Worm (Caenorhabditis elegans): Measurements from ENCODE around the gene pqn-57.

The pqn-57 gene

DNA sequence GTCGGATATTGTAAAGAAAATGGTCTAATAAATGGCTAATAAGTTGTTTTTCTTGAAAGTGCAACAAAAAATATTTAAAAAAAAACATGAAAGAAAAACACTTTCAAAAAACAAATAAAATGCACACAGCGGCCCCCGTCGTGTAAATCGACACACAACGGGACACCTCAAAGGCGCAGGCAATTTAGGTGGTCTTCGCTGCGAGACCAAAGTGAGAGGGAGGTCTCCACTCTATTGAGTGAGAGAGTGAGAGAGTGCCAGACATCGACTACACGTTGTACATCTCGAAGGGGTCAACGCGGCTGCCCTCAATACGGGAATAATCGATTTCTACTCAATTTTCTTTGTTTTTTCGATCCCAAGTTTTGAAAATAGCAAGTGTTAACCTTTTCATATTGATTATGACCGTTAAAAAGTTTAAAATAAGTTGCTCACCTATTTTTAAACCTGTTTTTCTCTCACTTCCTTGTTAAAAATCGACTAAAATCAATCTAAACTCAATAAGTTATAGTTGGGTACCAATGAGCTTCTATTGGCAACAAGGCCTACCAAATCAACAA, 34.0 kb downstream of the pqn-57 start, which contains the start of gene sec-16A.2 (continued):
- TF ChIP-seq sox-4 (tag; optimal IDR thresholded peaks at IDR 0.05) (no peak), rnt-1 (tag; optimal IDR thresholded peaks at IDR 0.05) (peak; percentile 35), ceh-34 (tag; optimal IDR thresholded peaks at IDR 0.05) (peak; percentile 82), hlh-15 (tag; optimal IDR thresholded peaks at IDR 0.05) (no peak), ceh-14 (tag; optimal IDR thresholded peaks at IDR 0.05) (no peak), che-1 (tag; optimal IDR thresholded peaks at IDR 0.05) (no peak), mec-3 (tag; optimal IDR thresholded peaks at IDR 0.05; ENCODE audit: borderline replicate concordance) (no peak), syd-9 (tag; optimal IDR thresholded peaks at IDR 0.05) (no peak), pha-2 (tag; optimal IDR thresholded peaks at IDR 0.05) (no peak), ref-2 (tag; optimal IDR thresholded peaks at IDR 0.05) (peak; percentile 77), Y22D7AL.16 (tag; optimal IDR thresholded peaks at IDR 0.05) (no peak), nfya-1 (tag; optimal IDR thresholded peaks at IDR 0.05) (peak; percentile 69), fax-1 (tag; optimal IDR thresholded peaks at IDR 0.05) (no peak), pha-4 (tag; optimal IDR thresholded peaks at IDR 0.05) (no peak), elt-2 (tag; optimal IDR thresholded peaks at IDR 0.05) (no peak), C08G9.2 (tag; optimal IDR thresholded peaks at IDR 0.05) (no peak), dve-1 (tag; optimal IDR thresholded peaks at IDR 0.05) (peak; percentile 18), npax-4 (tag; optimal IDR thresholded peaks at IDR 0.05) (no peak), K02D7.2 (tag; optimal IDR thresholded peaks at IDR 0.05) (no peak), ttx-3 (tag; optimal IDR thresholded peaks at IDR 0.05) (no peak), ceh-2 (tag; optimal IDR thresholded peaks at IDR 0.05) (peak; percentile 1), ceh-48 (tag; optimal IDR thresholded peaks at IDR 0.05) (peak; percentile 16), ahr-1 (tag; optimal IDR thresholded peaks at IDR 0.05) (no peak), nhr-11 (tag; optimal IDR thresholded peaks at IDR 0.05) (no peak), K09A11.1 (tag; optimal IDR thresholded peaks at IDR 0.05; ENCODE audit: insufficient read depth) (no peak), pros-1 (tag; optimal IDR thresholded peaks at IDR 0.05) (peak; percentile 36), ama-1 (optimal IDR thresholded peaks at IDR 0.05) (no peak), tbx-7 (tag; optimal IDR thresholded peaks at IDR 0.05) (no peak), ceh-18 (tag; optimal IDR thresholded peaks at IDR 0.05) (peak; percentile 55), elt-4 (tag; optimal IDR thresholded peaks at IDR 0.05) (no peak), ceh-30 (tag; optimal IDR thresholded peaks at IDR 0.05) (no peak), pat-9 (tag; optimal IDR thresholded peaks at IDR 0.05) (no peak), dmd-4 (tag; optimal IDR thresholded peaks at IDR 0.05; ENCODE audit: borderline replicate concordance) (no peak), zip-5 (tag; optimal IDR thresholded peaks at IDR 0.05) (no peak), ztf-16 (tag; optimal IDR thresholded peaks at IDR 0.05) (no peak), pax-1 (tag; optimal IDR thresholded peaks at IDR 0.05) (no peak), hlh-6 (tag; optimal IDR thresholded peaks at IDR 0.05) (no peak)

DNA sequence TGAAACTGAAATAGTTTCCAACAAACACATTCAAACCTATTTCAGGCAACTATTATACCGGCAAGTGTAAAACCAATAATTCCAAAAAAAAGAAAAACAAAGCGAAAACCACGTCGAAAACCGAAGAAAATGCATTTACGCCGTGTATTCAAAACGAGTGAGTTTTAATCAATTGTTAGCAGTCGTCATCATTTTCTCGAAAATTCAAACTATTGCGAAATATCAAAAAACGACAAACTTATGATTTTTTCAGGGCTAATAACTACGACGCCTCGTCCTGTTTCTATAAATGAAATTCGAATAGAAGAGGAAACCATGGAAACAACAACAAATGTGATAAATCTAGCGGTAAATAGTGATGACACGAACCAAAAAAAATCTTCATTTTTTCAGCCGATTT, 34.6 kb downstream of the pqn-57 start:
- TF ChIP-seq eyg-1 (tag; optimal IDR thresholded peaks at IDR 0.05) (no peak), pax-1 (tag; optimal IDR thresholded peaks at IDR 0.05) (no peak), ahr-1 (tag; optimal IDR thresholded peaks at IDR 0.05) (no peak), nhr-232 (tag; optimal IDR thresholded peaks at IDR 0.05) (no peak), T23F11.4 (GFP tag; optimal IDR thresholded peaks at IDR 0.05) (no peak), ceh-18 (tag; optimal IDR thresholded peaks at IDR 0.05) (no peak), dve-1 (tag; optimal IDR thresholded peaks at IDR 0.05) (no peak), pros-1 (tag; optimal IDR thresholded peaks at IDR 0.05) (no peak), dmd-4 (tag; optimal IDR thresholded peaks at IDR 0.05; ENCODE audit: borderline replicate concordance) (no peak), hlh-15 (tag; optimal IDR thresholded peaks at IDR 0.05) (no peak), sdc-2 (tag; optimal IDR thresholded peaks at IDR 0.05) (no peak), nfya-1 (tag; optimal IDR thresholded peaks at IDR 0.05) (no peak), syd-9 (tag; optimal IDR thresholded peaks at IDR 0.05) (no peak), sox-2 (GFP tag; IDR thresholded peaks at IDR 0.05) (no peak), pha-4 (tag; optimal IDR thresholded peaks at IDR 0.05) (no peak), ztf-16 (tag; optimal IDR thresholded peaks at IDR 0.05) (no peak), madf-2 (tag; optimal IDR thresholded peaks at IDR 0.05) (no peak), ceh-24 (tag; optimal IDR thresholded peaks at IDR 0.05) (no peak), elt-2 (tag; optimal IDR thresholded peaks at IDR 0.05) (no peak)
